Worm (Caenorhabditis elegans) whole organism, late embryonic: ENCODE data around the gene F31D4.5.

ENCODE experiments used
- C38D4.7 ChIP-seq: fragments of 200-800 bp; sonication (Bioruptor generic); optimal IDR thresholded peaks from 2 replicates; lab custom pipeline; 2018; ENCODE audit warnings: mild to moderate bottlenecking, missing genetic modification characterization, moderate library complexity, missing compliant biosample characterization
- K02D7.2 ChIP-seq: sonication (generic microtip); optimal IDR thresholded peaks from 2 replicates; lab custom pipeline; 2017; ENCODE audit warnings: mild to moderate bottlenecking, missing genetic modification characterization, missing compliant biosample characterization
- K09A11.1 ChIP-seq: sonication (generic microtip); optimal IDR thresholded peaks from 2 replicates; lab custom pipeline; 2017; ENCODE audit warnings: antibody characterized with exemption, mild to moderate bottlenecking, missing genetic modification characterization, missing compliant biosample characterization; ENCODE audit not compliant: insufficient read depth
- Y22D7AL.16 ChIP-seq: sonication (generic microtip); optimal IDR thresholded peaks from 2 replicates; lab custom pipeline; 2016; ENCODE audit warnings: missing genetic modification characterization, missing compliant biosample characterization
- ahr-1 ChIP-seq: sonication (generic microtip); optimal IDR thresholded peaks from 2 replicates; lab custom pipeline; 2016; ENCODE audit warnings: missing genetic modification characterization, missing compliant biosample characterization
- ama-1 ChIP-seq: fragments of 150-350 bp; optimal IDR thresholded peaks from 2 replicates; lab custom pipeline; 2014
- ceh-14 ChIP-seq: sonication (generic microtip); optimal IDR thresholded peaks from 2 replicates; lab custom pipeline; 2016; ENCODE audit warnings: missing genotype, missing genetic modification characterization, missing compliant biosample characterization
- ceh-18 ChIP-seq: sonication (generic microtip); optimal IDR thresholded peaks from 2 replicates; lab custom pipeline; 2016; ENCODE audit warnings: missing genetic modification characterization, missing compliant biosample characterization
- ceh-22 ChIP-seq: sonication (generic microtip); optimal IDR thresholded peaks from 2 replicates; lab custom pipeline; 2017; ENCODE audit warnings: missing biosample characterization, missing genetic modification characterization
- ceh-24 ChIP-seq: sonication (generic microtip); optimal IDR thresholded peaks from 2 replicates; lab custom pipeline; 2016; ENCODE audit warnings: mild to moderate bottlenecking, missing genetic modification characterization, missing compliant biosample characterization
- ceh-31 ChIP-seq: sonication (generic microtip); optimal IDR thresholded peaks from 2 replicates; lab custom pipeline; 2016; ENCODE audit warnings: missing genetic modification characterization, missing compliant biosample characterization
- ceh-6 ChIP-seq: fragments of 200-800 bp; sonication (Bioruptor generic); optimal IDR thresholded peaks from 2 replicates; lab custom pipeline; 2018; ENCODE audit warnings: mild to moderate bottlenecking, missing genetic modification characterization, missing compliant biosample characterization
- dve-1 ChIP-seq: sonication (generic microtip); optimal IDR thresholded peaks from 2 replicates; lab custom pipeline; 2017; ENCODE audit warnings: antibody characterized with exemption, mild to moderate bottlenecking, missing genetic modification characterization, missing compliant biosample characterization
- elt-2 ChIP-seq: sonication (generic microtip); optimal IDR thresholded peaks from 2 replicates; lab custom pipeline; 2016; ENCODE audit warnings: missing genetic modification reagents, missing genetic modification characterization, missing compliant biosample characterization
- elt-4 ChIP-seq: sonication (generic microtip); optimal IDR thresholded peaks from 2 replicates; lab custom pipeline; 2016; ENCODE audit warnings: missing genetic modification characterization, missing compliant biosample characterization
- eyg-1 ChIP-seq: sonication (generic microtip); optimal IDR thresholded peaks from 2 replicates; lab custom pipeline; 2016; ENCODE audit warnings: missing genotype, missing genetic modification characterization, missing compliant biosample characterization
- fax-1 ChIP-seq: sonication (generic microtip); optimal IDR thresholded peaks from 2 replicates; lab custom pipeline; 2016; ENCODE audit warnings: missing genotype, missing genetic modification characterization, missing compliant biosample characterization
- fkh-10 ChIP-seq: fragments of 150-350 bp; optimal IDR thresholded peaks from 2 replicates; lab custom pipeline; 2014; ENCODE audit warnings: missing biosample characterization, missing genetic modification reagents, missing genetic modification characterization
- gmeb-2 ChIP-seq: sonication (generic microtip); optimal IDR thresholded peaks from 2 replicates; lab custom pipeline; 2016; ENCODE audit warnings: missing genetic modification characterization, inconsistent platforms, missing compliant biosample characterization
- hlh-15 ChIP-seq: sonication (generic microtip); optimal IDR thresholded peaks from 2 replicates; lab custom pipeline; 2016; ENCODE audit warnings: missing genetic modification characterization, missing compliant biosample characterization
- hlh-30 ChIP-seq: sonication (generic microtip); optimal IDR thresholded peaks from 2 replicates; lab custom pipeline; 2017; ENCODE audit warnings: antibody characterized with exemption, missing genetic modification characterization, missing compliant biosample characterization; ENCODE audit not compliant: insufficient read depth
- hlh-6 ChIP-seq: sonication (generic microtip); optimal IDR thresholded peaks from 2 replicates; lab custom pipeline; 2016; ENCODE audit warnings: missing genotype, missing genetic modification characterization, missing compliant biosample characterization
- hlh-8 ChIP-seq: sonication (generic microtip); optimal IDR thresholded peaks from 2 replicates; lab custom pipeline; 2016; ENCODE audit warnings: missing genotype, missing genetic modification characterization, missing compliant biosample characterization
- madf-2 ChIP-seq: sonication (generic microtip); optimal IDR thresholded peaks from 2 replicates; lab custom pipeline; 2017; ENCODE audit warnings: missing genetic modification characterization, missing compliant biosample characterization
- mec-3 ChIP-seq: sonication (generic microtip); optimal IDR thresholded peaks from 2 replicates; lab custom pipeline; 2016; ENCODE audit warnings: borderline replicate concordance, missing genetic modification characterization, missing compliant biosample characterization
- nhr-232 ChIP-seq: sonication (generic microtip); optimal IDR thresholded peaks from 2 replicates; lab custom pipeline; 2016; ENCODE audit warnings: missing genetic modification characterization, missing compliant biosample characterization
- npax-4 ChIP-seq: sonication (generic microtip); optimal IDR thresholded peaks from 2 replicates; lab custom pipeline; 2016; ENCODE audit warnings: missing genetic modification characterization, missing compliant biosample characterization
- odd-2 ChIP-seq: sonication (generic microtip); optimal IDR thresholded peaks from 2 replicates; lab custom pipeline; 2017; ENCODE audit warnings: antibody characterized with exemption, mild to moderate bottlenecking, missing genetic modification characterization, missing compliant biosample characterization
- pat-9 ChIP-seq: fragments of 200-800 bp; sonication (Bioruptor generic); optimal IDR thresholded peaks from 2 replicates; lab custom pipeline; 2018; ENCODE audit warnings: mild to moderate bottlenecking, missing genetic modification characterization, moderate library complexity, missing compliant biosample characterization
- pha-4 ChIP-seq: fragments of 150-350 bp; optimal IDR thresholded peaks from 2 replicates; lab custom pipeline; 2018; ENCODE audit warnings: missing biosample characterization, missing genetic modification reagents, missing genetic modification characterization
- pqm-1 ChIP-seq: sonication (generic microtip); optimal IDR thresholded peaks from 2 replicates; lab custom pipeline; 2016; ENCODE audit warnings: missing genetic modification characterization, missing compliant biosample characterization
- ref-2 ChIP-seq: sonication (generic microtip); optimal IDR thresholded peaks from 2 replicates; lab custom pipeline; 2016; ENCODE audit warnings: missing genetic modification characterization, missing compliant biosample characterization
- syd-9 ChIP-seq: sonication (generic microtip); optimal IDR thresholded peaks from 2 replicates; lab custom pipeline; 2016; ENCODE audit warnings: mild to moderate bottlenecking, missing genetic modification characterization, moderate library complexity, missing compliant biosample characterization
- unc-3 ChIP-seq, 2 experiments: fragments of 200-800 bp in 1 of 2; sonication (Bioruptor generic) in 1 of 2; sonication (generic microtip) in 1 of 2; conservative IDR thresholded peaks in 1 of 2; optimal IDR thresholded peaks in 1 of 2; 2 replicates each; pipeline versions ENCODE4 v1.3.6 to Lab custom; 2016 to 2022; ENCODE audit warnings: missing compliant biosample characterization in 2 of 2, missing genetic modification characterization in 2 of 2, missing genetic modification reagents in 1 of 2
- unc-42 ChIP-seq: sonication (generic microtip); optimal IDR thresholded peaks from 2 replicates; lab custom pipeline; 2016; ENCODE audit warnings: missing genotype, missing genetic modification characterization, missing compliant biosample characterization
- zip-5 ChIP-seq: sonication (generic microtip); optimal IDR thresholded peaks from 2 replicates; lab custom pipeline; 2016; ENCODE audit warnings: missing genetic modification characterization, missing compliant biosample characterization

F31D4.5 gene

DNA sequence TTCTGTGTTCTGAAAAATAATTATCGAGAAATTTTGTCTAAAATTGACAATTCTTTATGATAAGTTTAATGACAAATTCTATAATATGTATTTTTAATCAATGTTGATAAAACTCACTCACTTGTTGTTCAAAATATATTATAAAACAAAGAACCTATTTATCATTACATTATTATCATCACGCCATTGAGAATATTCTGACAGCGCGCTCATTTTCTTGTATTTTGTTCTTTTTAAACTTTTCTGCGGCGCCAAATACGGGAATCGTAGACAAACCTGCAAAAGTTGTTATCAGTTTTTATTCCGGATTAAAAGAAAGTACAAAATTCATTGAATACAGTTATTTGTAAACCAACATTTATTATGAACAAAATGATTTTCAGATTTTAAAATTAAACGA, 12.5 kb downstream of the F31D4.5 start:
- TF ChIP-seq gmeb-2 (tag; lab: Kevin White, UChicago) = no peak
- TF ChIP-seq, all 69 proteins: peak for 0

DNA sequence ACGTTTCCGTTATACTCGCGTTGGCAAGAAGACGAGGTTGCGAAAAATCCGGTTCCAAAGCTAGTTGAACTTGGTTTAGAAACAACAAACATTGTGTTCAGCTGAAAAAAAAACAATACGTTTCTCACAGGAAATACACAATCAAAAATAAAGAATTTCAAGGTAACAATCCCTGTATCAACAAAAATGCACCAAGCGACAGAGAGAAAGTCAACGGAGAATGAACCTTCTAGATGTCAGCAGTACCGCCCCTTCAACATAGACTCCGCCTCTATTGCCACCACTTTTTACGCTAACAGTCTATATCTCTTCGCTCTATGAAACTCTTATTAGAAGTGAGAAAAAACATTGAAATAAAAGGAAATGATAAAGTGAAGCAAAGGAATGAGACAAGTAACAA, 14.5 kb downstream of the F31D4.5 start, which contains the start of gene F31D4.8:
Gene F31D4.8 (minus strand): TSS at position 101 of the 400 bp plus-strand sequence.
- TF ChIP-seq ceh-14 (tag; lab: Kevin White, UChicago) = no peak
- TF ChIP-seq ahr-1 = no peak
- no peak for TF ChIP-seq ceh-6
- no peak for TF ChIP-seq ama-1
- TF ChIP-seq fkh-10 (GFP tag; lab: Kevin White, UChicago) = no peak
- no peak for TF ChIP-seq nhr-232 (tag; lab: Kevin White, UChicago)
- TF ChIP-seq fax-1 (tag; lab: Kevin White, UChicago) = no peak
- TF ChIP-seq zip-5 (tag; lab: Kevin White, UChicago) = no peak
- TF ChIP-seq ceh-24 (tag; lab: Kevin White, UChicago) = no peak
- no peak for TF ChIP-seq hlh-30
- TF ChIP-seq hlh-8 = no peak
- TF ChIP-seq ceh-18 (tag; lab: Kevin White, UChicago) = no peak
- TF ChIP-seq K09A11.1 = no peak
- TF ChIP-seq madf-2 (tag; lab: Kevin White, UChicago) = no peak
- no peak for TF ChIP-seq hlh-6 (tag; lab: Kevin White, UChicago)
- no peak for TF ChIP-seq C38D4.7 (GFP tag; lab: Kevin White, UChicago)

DNA sequence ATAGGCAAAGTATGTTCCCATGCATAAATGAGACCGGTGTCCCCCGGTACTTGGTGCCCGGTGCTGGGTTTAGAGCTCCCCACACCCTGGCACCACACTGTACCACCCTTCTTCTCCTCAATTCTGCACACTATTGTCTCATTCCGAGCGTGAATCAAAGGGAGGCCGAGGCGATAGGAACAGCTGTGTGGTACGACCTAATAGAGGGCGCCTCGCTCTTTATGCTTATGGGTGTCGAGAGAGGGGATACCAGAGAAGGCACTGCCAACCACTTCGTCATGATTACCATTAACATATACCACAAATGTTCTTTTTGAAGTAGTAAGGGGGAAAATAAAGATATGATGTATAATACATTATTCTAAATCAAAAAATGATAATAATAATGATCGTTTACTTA, 16.8 kb downstream of the F31D4.5 start:
- TF ChIP-seq mec-3 (no peak), Y22D7AL.16 (tag; lab: Kevin White, UChicago) (no peak), elt-2 (tag; lab: Kevin White, UChicago) (no peak), pha-4 (tag; lab: Kevin White, UChicago) (no peak), K09A11.1 (no peak), elt-4 (tag; lab: Kevin White, UChicago) (no peak), ref-2 (tag; lab: Kevin White, UChicago) (no peak), madf-2 (tag; lab: Kevin White, UChicago) (no peak), ceh-22 (tag; lab: Kevin White, UChicago) (no peak), dve-1 (tag; lab: Kevin White, UChicago) (no peak), pat-9 (tag; lab: Kevin White, UChicago) (no peak)

DNA sequence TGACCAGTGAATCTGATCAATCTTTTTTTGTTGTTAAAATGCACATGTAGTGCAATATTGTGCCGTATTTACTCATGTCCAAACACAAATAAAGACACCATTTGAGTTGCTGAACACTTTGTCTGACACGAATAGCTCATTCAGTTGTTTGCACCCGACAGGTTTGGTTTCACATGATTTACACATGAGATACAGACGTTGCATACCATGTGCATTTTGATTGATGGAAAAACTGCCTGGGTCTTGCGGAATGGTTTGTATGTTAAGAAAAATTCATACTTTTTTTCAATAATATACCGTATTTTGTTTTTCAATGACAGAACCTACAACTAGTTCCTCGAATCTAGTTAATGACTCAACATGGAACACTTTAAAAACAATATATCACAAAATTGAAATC, 17.3 kb downstream of the F31D4.5 start:
- TF ChIP-seq ceh-18 (tag; lab: Kevin White, UChicago) (no peak), ahr-1 (no peak), eyg-1 (tag; lab: Kevin White, UChicago) (no peak), ceh-14 (tag; lab: Kevin White, UChicago) (no peak), elt-4 (tag; lab: Kevin White, UChicago) (no peak), K02D7.2 (tag; lab: Kevin White, UChicago) (no peak), dve-1 (tag; lab: Kevin White, UChicago) (no peak), hlh-15 (tag; lab: Kevin White, UChicago) (no peak), ama-1 (no peak), npax-4 (tag; lab: Kevin White, UChicago) (no peak), syd-9 (tag; lab: Kevin White, UChicago) (no peak), unc-3 (GFP tag; conservative IDR thresholded peaks at IDR 0.05; lab: Robert Waterston, UW) (no peak), unc-3 (tag; optimal IDR thresholded peaks at IDR 0.05; lab: Kevin White, UChicago) (no peak), fkh-10 (GFP tag; lab: Kevin White, UChicago) (no peak), nhr-232 (tag; lab: Kevin White, UChicago) (no peak), ceh-6 (no peak), odd-2 (tag; lab: Kevin White, UChicago) (no peak), pqm-1 (tag; lab: Kevin White, UChicago) (no peak)

- TF ChIP-seq ceh-31 (peak; percentile 2), unc-42 (peak; percentile 99), ceh-14 (tag; lab: Kevin White, UChicago) (no peak)
Observed at ce11 chrV:20873144-20873543, 19.3 kb downstream of the F31D4.5 start.
